Fruit fly (Drosophila melanogaster) whole organism, adult: ENCODE data around the gene CG13716.

Experiments used
- CG11617 ChIP-seq: fragments of 200-800 bp; sonication (Bioruptor generic); optimal IDR thresholded peaks from 2 replicates; lab custom pipeline; 2017; ENCODE audit warnings: mild to moderate bottlenecking, missing biosample characterization, missing genetic modification reagents, missing genetic modification characterization
- CG12768 ChIP-seq: fragments of 200-800 bp; sonication (Bioruptor generic); optimal IDR thresholded peaks from 2 replicates; lab custom pipeline; 2017; ENCODE audit warnings: missing biosample characterization, missing genetic modification characterization, mild to moderate bottlenecking, moderate library complexity, missing genetic modification reagents
- CG1620 ChIP-seq: fragments of 200-800 bp; sonication (Bioruptor generic); optimal IDR thresholded peaks from 2 replicates; lab custom pipeline; 2016; ENCODE audit warnings: missing biosample characterization, missing genetic modification characterization
- CG33017 ChIP-seq: fragments of 200-800 bp; sonication (Bioruptor generic); optimal IDR thresholded peaks from 2 replicates; lab custom pipeline; 2018; ENCODE audit warnings: missing biosample characterization, mild to moderate bottlenecking, missing genetic modification characterization, moderate library complexity
- CG5204 ChIP-seq: fragments of 200-800 bp; sonication (Bioruptor generic); optimal IDR thresholded peaks from 2 replicates; lab custom pipeline; 2016; ENCODE audit warnings: missing biosample characterization, missing genetic modification characterization
- CG7045 ChIP-seq: fragments of 200-800 bp; sonication (Bioruptor generic); optimal IDR thresholded peaks from 2 replicates; lab custom pipeline; 2017; ENCODE audit warnings: missing biosample characterization, mild to moderate bottlenecking, missing genetic modification characterization
- CG7101 ChIP-seq: fragments of 200-800 bp; sonication (Bioruptor generic); optimal IDR thresholded peaks from 2 replicates; lab custom pipeline; 2018; ENCODE audit warnings: missing biosample characterization, mild to moderate bottlenecking, missing genetic modification characterization, moderate library complexity
- Clk ChIP-seq: fragments of 200-800 bp; sonication (Bioruptor generic); optimal IDR thresholded peaks from 2 replicates; lab custom pipeline; 2017; ENCODE audit warnings: missing biosample characterization, missing genetic modification characterization
- Crg-1 ChIP-seq: fragments of 200-800 bp; sonication (Bioruptor generic); optimal IDR thresholded peaks from 2 replicates; lab custom pipeline; 2016; ENCODE audit warnings: missing biosample characterization, missing genetic modification characterization
- Mnt ChIP-seq: fragments of 200-800 bp; sonication (Bioruptor generic); optimal IDR thresholded peaks from 2 replicates; lab custom pipeline; 2016; ENCODE audit warnings: missing biosample characterization, mild to moderate bottlenecking, missing genetic modification characterization
- cic ChIP-seq: fragments of 200-800 bp; sonication (Bioruptor generic); optimal IDR thresholded peaks from 2 replicates; lab custom pipeline; 2017; ENCODE audit warnings: missing biosample characterization, mild to moderate bottlenecking, missing genetic modification characterization, moderate library complexity
- cnc ChIP-seq, 2 experiments: fragments of >200 bp; optimal IDR thresholded peaks; 2 replicates each; lab custom pipeline; 2017
- kay ChIP-seq: fragments of 200-800 bp; sonication (Bioruptor generic); peaks from one replicate; lab custom pipeline; 2016; ENCODE audit warnings: missing biosample characterization, missing genetic modification characterization, borderline replicate concordance

DNA sequence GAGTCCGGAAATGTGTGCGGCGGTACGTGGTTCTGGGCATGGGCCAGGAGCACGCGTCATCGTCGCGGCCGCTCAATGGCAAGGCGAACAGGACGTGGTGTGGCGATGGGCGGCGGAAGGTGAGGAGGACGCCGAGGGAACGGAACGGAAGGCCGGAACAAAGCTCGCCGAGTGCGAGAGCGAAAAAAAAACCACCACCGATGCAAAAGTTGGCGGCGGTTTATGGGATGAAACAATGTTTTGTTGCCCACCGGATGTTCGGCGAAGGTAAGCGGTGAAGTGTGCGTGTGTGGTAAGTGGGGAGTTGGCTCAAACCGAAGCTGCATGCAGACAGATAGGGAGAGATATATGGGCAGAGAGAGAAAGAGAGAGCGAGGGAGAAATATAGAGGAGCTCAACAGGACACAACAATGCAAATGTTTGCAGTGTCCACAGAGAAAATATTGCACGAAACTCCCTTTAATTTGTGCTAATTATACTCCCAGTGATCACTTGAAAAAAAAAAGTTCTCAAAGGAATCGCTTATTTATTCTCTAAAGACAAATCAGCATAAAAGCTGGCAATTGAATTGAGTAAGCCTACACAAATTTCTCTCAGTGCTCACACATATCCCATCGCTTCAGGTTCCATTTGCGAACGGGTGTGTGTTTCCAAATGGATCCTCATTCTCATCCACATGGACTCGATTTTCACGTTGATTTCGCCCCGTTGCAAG is 14.9 kb downstream of the CG13716 start:
- no peak for TF ChIP-seq CG5204 (GFP tag; lab: Kevin White, UChicago)
- TF ChIP-seq cnc (optimal IDR thresholded peaks at IDR 0.05; lab: Kevin White, UChicago), result no peak
- TF ChIP-seq kay (GFP tag; lab: Kevin White, UChicago), result no peak
- no peak for TF ChIP-seq cic
- no peak for TF ChIP-seq Crg-1 (GFP tag; lab: Kevin White, UChicago)
- no peak for TF ChIP-seq Clk (GFP tag; lab: Kevin White, UChicago)
- no peak for TF ChIP-seq CG11617 (GFP tag; lab: Kevin White, UChicago)
- no peak for TF ChIP-seq CG7045 (GFP tag; lab: Kevin White, UChicago)
- no peak for TF ChIP-seq CG7101
- no peak for TF ChIP-seq CG1620 (GFP tag; lab: Kevin White, UChicago)
- TF ChIP-seq CG33017 (tag; lab: Kevin White, UChicago), result no peak
- TF ChIP-seq Mnt (GFP tag; lab: Kevin White, UChicago), result no peak
- TF ChIP-seq CG12768 (GFP tag; lab: Kevin White, UChicago), result no peak
